Worm (Caenorhabditis elegans) whole organism, L1 larva: ENCODE results near the gene ctl-3.

Source experiments
- C04F5.9 ChIP-seq: sonication (generic microtip); optimal IDR thresholded peaks from 2 replicates; lab custom pipeline; 2016; ENCODE audit warnings: missing genetic modification characterization, missing compliant biosample characterization
- C34B4.2 ChIP-seq: sonication (generic microtip); optimal IDR thresholded peaks from 2 replicates; lab custom pipeline; 2017; ENCODE audit warnings: mild to moderate bottlenecking, missing genetic modification characterization, missing compliant biosample characterization
- Y116A8C.19 ChIP-seq: sonication (generic microtip); optimal IDR thresholded peaks from 2 replicates; lab custom pipeline; 2016; ENCODE audit warnings: missing compliant biosample characterization, missing genetic modification characterization, borderline replicate concordance
- alr-1 ChIP-seq: fragments of 200-800 bp; sonication (Bioruptor generic); optimal IDR thresholded peaks from 2 replicates; lab custom pipeline; 2018; ENCODE audit warnings: borderline replicate concordance, mild to moderate bottlenecking, missing genetic modification characterization, missing compliant biosample characterization
- aly-2 ChIP-seq: fragments of 150-350 bp; optimal IDR thresholded peaks from 2 replicates; lab custom pipeline; 2014; ENCODE audit warnings: missing biosample characterization, missing genetic modification characterization
- blmp-1 ChIP-seq: fragments of 150-350 bp; optimal IDR thresholded peaks from 2 replicates; lab custom pipeline; 2014; ENCODE audit warnings: missing biosample characterization, missing genetic modification characterization
- ceh-63 ChIP-seq: fragments of 200-800 bp; sonication (Bioruptor generic); optimal IDR thresholded peaks from 2 replicates; lab custom pipeline; 2018; ENCODE audit warnings: mild to moderate bottlenecking, missing genetic modification characterization, missing compliant biosample characterization
- ceh-82 ChIP-seq, 3 experiments: fragments of 150-350 bp in 1 of 3; sonication (generic microtip) in 2 of 3; optimal IDR thresholded peaks; 2 replicates each; lab custom pipeline; 2014 to 2017; ENCODE audit warnings: missing biosample characterization in 3 of 3, missing genetic modification characterization in 3 of 3
- efl-3 ChIP-seq: fragments of 200-800 bp; sonication (Bioruptor generic); optimal IDR thresholded peaks from 2 replicates; lab custom pipeline; 2018; ENCODE audit warnings: mild to moderate bottlenecking, missing genetic modification characterization, missing compliant biosample characterization
- egl-13 ChIP-seq: sonication (generic microtip); optimal IDR thresholded peaks from 2 replicates; lab custom pipeline; 2016; ENCODE audit warnings: missing genotype, missing genetic modification reagents, missing genetic modification characterization, missing compliant biosample characterization
- elt-3 ChIP-seq, 6 experiments: fragments of 150-350 bp in 1 of 6; sonication (generic microtip); optimal IDR thresholded peaks; 2 replicates each; lab custom pipeline; 2017 to 2018; ENCODE audit warnings: missing biosample characterization in 6 of 6, missing genetic modification characterization in 6 of 6, inconsistent platforms in 1 of 6
- grh-1 ChIP-seq: fragments of 200-800 bp; sonication (Bioruptor generic); IDR thresholded peaks from 2 replicates; pipeline ENCODE4 v1.3.6; 2022; ENCODE audit warnings: missing genetic modification reagents, missing genetic modification characterization, missing compliant biosample characterization
- lir-3 ChIP-seq: sonication (generic microtip); optimal IDR thresholded peaks from 2 replicates; lab custom pipeline; 2016; ENCODE audit warnings: mild to moderate bottlenecking, missing genetic modification characterization, moderate library complexity, missing compliant biosample characterization; ENCODE audit not compliant: poor library complexity
- mdl-1 ChIP-seq, 2 experiments: fragments of 150-350 bp; optimal IDR thresholded peaks; 2 replicates each; lab custom pipeline; 2014 to 2017; ENCODE audit warnings: missing biosample characterization in 2 of 2, missing genetic modification characterization in 2 of 2, inconsistent platforms in 1 of 2
- nhr-12 ChIP-seq: sonication (generic microtip); optimal IDR thresholded peaks from 2 replicates; lab custom pipeline; 2017; ENCODE audit warnings: missing biosample characterization, missing genetic modification characterization
- nhr-28 ChIP-seq: fragments of 150-350 bp; optimal IDR thresholded peaks from 2 replicates; lab custom pipeline; 2014; ENCODE audit warnings: missing biosample characterization, missing genetic modification characterization
- nhr-47 ChIP-seq: sonication (generic microtip); optimal IDR thresholded peaks from 2 replicates; lab custom pipeline; 2016; ENCODE audit warnings: mild to moderate bottlenecking, missing genetic modification characterization, moderate library complexity, missing compliant biosample characterization
- nhr-71 ChIP-seq: sonication (generic microtip); optimal IDR thresholded peaks from 2 replicates; lab custom pipeline; 2016; ENCODE audit warnings: mild to moderate bottlenecking, missing genetic modification characterization, moderate library complexity, missing compliant biosample characterization
- nhr-77 ChIP-seq: fragments of 150-350 bp; optimal IDR thresholded peaks from 2 replicates; lab custom pipeline; 2014; ENCODE audit warnings: missing biosample characterization, missing genetic modification characterization
- nhr-85 ChIP-seq: sonication (generic microtip); peaks from one replicate; lab custom pipeline; 2016; ENCODE audit warnings: missing genetic modification characterization, inconsistent platforms, missing compliant biosample characterization
- nhr-90 ChIP-seq: sonication (generic microtip); optimal IDR thresholded peaks from 2 replicates; lab custom pipeline; 2016; ENCODE audit warnings: mild to moderate bottlenecking, missing genetic modification characterization, missing compliant biosample characterization; ENCODE audit not compliant: poor library complexity
- rnt-1 ChIP-seq: sonication (generic microtip); optimal IDR thresholded peaks from 2 replicates; lab custom pipeline; 2016; ENCODE audit warnings: mild to moderate bottlenecking, missing genetic modification characterization, moderate library complexity, missing compliant biosample characterization
- skn-1 ChIP-seq: fragments of 150-350 bp; optimal IDR thresholded peaks from 2 replicates; lab custom pipeline; 2014; ENCODE audit warnings: missing biosample characterization, missing genetic modification characterization
- snpc-4 ChIP-seq: fragments of 150-350 bp; optimal IDR thresholded peaks from 2 replicates; lab custom pipeline; 2014; ENCODE audit warnings: missing biosample characterization, missing genetic modification characterization
- sup-37 ChIP-seq: fragments of 200-800 bp; sonication (Bioruptor generic); optimal IDR thresholded peaks from 2 replicates; lab custom pipeline; 2018; ENCODE audit warnings: mild to moderate bottlenecking, missing genetic modification characterization, missing compliant biosample characterization
- swsn-7 ChIP-seq: sonication (generic microtip); optimal IDR thresholded peaks from 2 replicates; lab custom pipeline; 2016; ENCODE audit warnings: missing genetic modification characterization, missing compliant biosample characterization
- tbx-2 ChIP-seq: sonication (generic microtip); optimal IDR thresholded peaks from 2 replicates; lab custom pipeline; 2016; ENCODE audit warnings: missing genetic modification characterization, missing compliant biosample characterization
- unc-98 ChIP-seq: fragments of 200-800 bp; sonication (Bioruptor generic); IDR thresholded peaks from 2 replicates; pipeline ENCODE4 v1.3.6; 2022; ENCODE audit warnings: missing genetic modification characterization, missing compliant biosample characterization
- zag-1 ChIP-seq: fragments of 150-350 bp; optimal IDR thresholded peaks from 2 replicates; lab custom pipeline; 2014; ENCODE audit warnings: missing biosample characterization, missing genetic modification characterization
- zip-4 ChIP-seq: fragments of 200-800 bp; sonication (Bioruptor generic); optimal IDR thresholded peaks from 2 replicates; lab custom pipeline; 2018; ENCODE audit warnings: mild to moderate bottlenecking, missing genetic modification characterization, moderate library complexity, missing compliant biosample characterization

The ctl-3 gene

ce11 chrII:14276409-14276808 lies 34.2 kb downstream of the ctl-3 start, which contains the start of gene Y54G11A.3:
TSS of gene Y54G11A.3 (plus strand) at chrII:14276621.
- TF ChIP-seq mdl-1 (tag; optimal IDR thresholded peaks at IDR 0.05; lab: Kevin White, UChicago) (no peak), ceh-82 (tag; optimal IDR thresholded peaks at IDR 0.05; lab: Kevin White, UChicago) (no peak), C04F5.9 (no peak), aly-2 (tag; lab: Kevin White, UChicago) (no peak), nhr-85 (tag; lab: Kevin White, UChicago) (no peak), elt-3 (tag; optimal IDR thresholded peaks at IDR 0.05; lab: Kevin White, UChicago) (no peak), blmp-1 (tag; lab: Kevin White, UChicago) (no peak), zip-4 (GFP tag; lab: Kevin White, UChicago) (no peak)

ce11 chrII:14269839-14270238 lies 40.7 kb downstream of the ctl-3 start:
- TF ChIP-seq zag-1 (tag; lab: Kevin White, UChicago) (no peak), blmp-1 (tag; lab: Kevin White, UChicago) (no peak), Y116A8C.19 (tag; lab: Kevin White, UChicago) (no peak)

- no peak for TF ChIP-seq nhr-71
- TF ChIP-seq swsn-7 (tag; lab: Kevin White, UChicago) = no peak
- TF ChIP-seq rnt-1 = no peak
- TF ChIP-seq sup-37 = no peak
Observed at ce11 chrII:14269142-14269593, 41.4 kb downstream of the ctl-3 start, which contains the start of gene Y54G11A.1. TSS of gene Y54G11A.1 (minus strand) at chrII:14269192.

ce11 chrII:14257943-14258342 lies 52.6 kb downstream of the ctl-3 start:
- no peak for TF ChIP-seq skn-1
- TF ChIP-seq unc-98 (GFP tag; lab: Robert Waterston, UW) = no peak
- TF ChIP-seq nhr-90 (tag; lab: Kevin White, UChicago) = no peak
- TF ChIP-seq tbx-2 (tag; lab: Kevin White, UChicago) = no peak
- TF ChIP-seq sup-37 = no peak
- no peak for TF ChIP-seq swsn-7 (tag; lab: Kevin White, UChicago)
- TF ChIP-seq alr-1 (tag; lab: Kevin White, UChicago) = no peak
- TF ChIP-seq nhr-47 = no peak
- TF ChIP-seq nhr-77 (tag; lab: Kevin White, UChicago) = no peak
- TF ChIP-seq nhr-28 (tag; lab: Kevin White, UChicago) = no peak
- no peak for TF ChIP-seq ceh-63 (GFP tag; lab: Kevin White, UChicago)
- TF ChIP-seq C34B4.2 (tag; lab: Kevin White, UChicago) = no peak
- TF ChIP-seq efl-3 (GFP tag; lab: Kevin White, UChicago) = no peak
- no peak for TF ChIP-seq egl-13 (tag; lab: Kevin White, UChicago)
- TF ChIP-seq snpc-4 = no peak
- no peak for TF ChIP-seq grh-1 (GFP tag; lab: Robert Waterston, UW)
- no peak for TF ChIP-seq nhr-12 (tag; lab: Kevin White, UChicago)
- no peak for TF ChIP-seq lir-3 (tag; lab: Kevin White, UChicago)
- TF ChIP-seq, all 84 proteins: peak for 0
